Fruit fly (Drosophila melanogaster) Kc167 (cell line): ENCODE measurements around the gene Sulf1.

Experiments used
- h ChIP-seq: fragments of >200 bp; optimal IDR thresholded peaks from 3 replicates; lab custom pipeline; 2018; ENCODE audit warnings: missing external identifiers
- psq ChIP-seq: fragments of >200 bp; optimal IDR thresholded peaks from 2 replicates; lab custom pipeline; 2017; ENCODE audit warnings: missing external identifiers

DNA sequence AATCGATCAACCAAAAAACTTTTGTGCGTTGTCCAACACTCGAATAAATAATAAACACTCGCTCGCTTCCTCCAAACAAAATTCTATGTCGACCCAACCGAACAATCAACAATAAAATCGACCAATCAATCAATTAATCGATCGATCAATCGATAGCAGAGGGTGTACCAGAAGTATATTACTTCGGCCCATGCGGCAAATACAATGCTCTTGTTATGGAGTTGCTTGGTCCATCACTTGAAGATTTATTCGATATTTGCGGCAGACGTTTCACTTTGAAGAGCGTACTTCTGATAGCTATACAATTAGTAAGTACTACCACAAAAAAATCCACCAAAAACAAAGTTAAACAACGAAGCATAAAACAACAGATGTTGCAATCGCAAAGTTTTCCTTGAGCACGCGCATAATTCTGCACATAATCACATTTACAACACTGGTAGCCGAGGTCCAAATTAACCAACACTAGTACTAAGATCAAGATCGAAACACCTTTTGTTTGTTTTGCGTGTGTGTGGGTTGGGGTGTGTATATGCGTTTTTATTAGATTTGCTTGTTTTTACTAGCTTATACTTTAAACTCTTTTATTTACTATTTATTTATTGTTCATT lies 43.8 kb downstream of the Sulf1 start:
- TF ChIP-seq psq (lab: Kevin White, UChicago) (no peak), h (lab: Kevin White, UChicago) (no peak)
